Fruit fly (Drosophila melanogaster) whole organism, embryonic: Measurements from ENCODE around the gene CG10694.

Source experiments
- Asciz ChIP-seq: fragments of 200-800 bp; sonication (Bioruptor generic); optimal IDR thresholded peaks from 2 replicates; lab custom pipeline; 2017; ENCODE audit warnings: missing biosample characterization, mild to moderate bottlenecking, missing genetic modification characterization, missing genetic modification reagents
- CG1024 ChIP-seq: fragments of 200-800 bp; sonication (Bioruptor generic); IDR thresholded peaks from 2 replicates; pipeline ENCODE4 v1.3.6; 2022; ENCODE audit warnings: missing biosample characterization, missing genetic modification characterization
- CG10462 ChIP-seq: fragments of 200-800 bp; sonication (Bioruptor generic); optimal IDR thresholded peaks from 2 replicates; lab custom pipeline; 2016; ENCODE audit warnings: missing biosample characterization, missing genetic modification characterization
- CG12104 ChIP-seq: fragments of 200-800 bp; sonication (Bioruptor generic); optimal IDR thresholded peaks from 3 replicates; lab custom pipeline; 2016; ENCODE audit warnings: missing biosample characterization, missing genetic modification characterization
- CG12236 ChIP-seq: fragments of 200-800 bp; sonication (Bioruptor generic); optimal IDR thresholded peaks from 2 replicates; lab custom pipeline; 2016; ENCODE audit warnings: missing biosample characterization, missing genetic modification characterization
- CG13775 ChIP-seq: fragments of 200-800 bp; sonication (Bioruptor generic); optimal IDR thresholded peaks from 3 replicates; lab custom pipeline; 2017; ENCODE audit warnings: missing biosample characterization, mild to moderate bottlenecking, missing genetic modification characterization
- CG15073 ChIP-seq: fragments of 200-800 bp; sonication (Bioruptor generic); optimal IDR thresholded peaks from 2 replicates; lab custom pipeline; 2016; ENCODE audit warnings: missing biosample characterization, missing genetic modification characterization
- CG2875 ChIP-seq: fragments of 200-800 bp; sonication (Bioruptor generic); optimal IDR thresholded peaks from 2 replicates; lab custom pipeline; 2017; ENCODE audit warnings: missing biosample characterization, mild to moderate bottlenecking, missing genetic modification characterization, missing genetic modification reagents
- CG3838 ChIP-seq: fragments of 200-800 bp; sonication (Bioruptor generic); optimal IDR thresholded peaks from 3 replicates; lab custom pipeline; 2016; ENCODE audit warnings: missing biosample characterization, missing genetic modification characterization
- CG42726 ChIP-seq: fragments of 200-800 bp; sonication (Bioruptor generic); IDR thresholded peaks from 2 replicates; pipeline ENCODE4 v1.3.6; 2022; ENCODE audit warnings: missing biosample characterization, missing genetic modification characterization; ENCODE audit not compliant: partially characterized antibody
- CG4424 ChIP-seq: fragments of 200-800 bp; sonication (Bioruptor generic); optimal IDR thresholded peaks from 3 replicates; lab custom pipeline; 2016; ENCODE audit warnings: missing biosample characterization, missing genetic modification characterization
- CG6689 ChIP-seq: fragments of 200-800 bp; sonication (Bioruptor generic); IDR thresholded peaks from 2 replicates; pipeline ENCODE4 v1.3.6; 2022; ENCODE audit warnings: missing biosample characterization, missing genetic modification characterization
- CG8290 ChIP-seq, 3 experiments: fragments of 200-800 bp; sonication (Bioruptor generic); optimal IDR thresholded peaks; 2 replicates each; lab custom pipeline; 2016 to 2019; ENCODE audit warnings: missing biosample characterization in 3 of 3, missing genetic modification characterization in 3 of 3, mild to moderate bottlenecking in 2 of 3, moderate library complexity in 1 of 3
- D19B ChIP-seq: fragments of 200-800 bp; sonication (Bioruptor generic); optimal IDR thresholded peaks from 2 replicates; lab custom pipeline; 2017; ENCODE audit warnings: missing biosample characterization, mild to moderate bottlenecking, missing genetic modification characterization
- ERR ChIP-seq: fragments of 200-800 bp; sonication (Bioruptor generic); optimal IDR thresholded peaks from 2 replicates; lab custom pipeline; 2016; ENCODE audit warnings: missing biosample characterization, missing genetic modification characterization
- Ets97D ChIP-seq: fragments of 200-800 bp; sonication (Bioruptor generic); optimal IDR thresholded peaks from 3 replicates; lab custom pipeline; 2016; ENCODE audit warnings: missing biosample characterization, missing genetic modification characterization
- HHEX ChIP-seq: fragments of 200-800 bp; sonication (Bioruptor generic); optimal IDR thresholded peaks from 3 replicates; lab custom pipeline; 2017; ENCODE audit warnings: missing biosample characterization, mild to moderate bottlenecking, missing genetic modification characterization, missing genetic modification reagents
- Hey ChIP-seq: fragments of 200-800 bp; sonication (Bioruptor generic); optimal IDR thresholded peaks from 3 replicates; lab custom pipeline; 2018; ENCODE audit warnings: missing biosample characterization, mild to moderate bottlenecking, missing genetic modification characterization
- Lhr ChIP-seq: fragments of 200-800 bp; sonication (Bioruptor generic); optimal IDR thresholded peaks from 3 replicates; lab custom pipeline; 2017; ENCODE audit warnings: mild to moderate bottlenecking, missing biosample characterization, missing genetic modification reagents, missing genetic modification characterization
- Mes4 ChIP-seq: fragments of 200-800 bp; sonication (Bioruptor generic); optimal IDR thresholded peaks from 2 replicates; lab custom pipeline; 2016; ENCODE audit warnings: missing biosample characterization, missing genetic modification characterization
- Myb ChIP-seq: fragments of 200-800 bp; sonication (Bioruptor generic); optimal IDR thresholded peaks from 2 replicates; lab custom pipeline; 2016; ENCODE audit warnings: missing biosample characterization, missing genetic modification characterization
- PHDP ChIP-seq: fragments of 200-800 bp; sonication (Bioruptor generic); optimal IDR thresholded peaks from 3 replicates; lab custom pipeline; 2018; ENCODE audit warnings: missing biosample characterization, mild to moderate bottlenecking, missing genetic modification characterization, moderate library complexity
- Side ChIP-seq: fragments of 200-800 bp; sonication (Bioruptor generic); optimal IDR thresholded peaks from 2 replicates; lab custom pipeline; 2016; ENCODE audit warnings: missing biosample characterization, missing genetic modification characterization
- Sry-β ChIP-seq: fragments of 200-800 bp; sonication (Bioruptor generic); optimal IDR thresholded peaks from 2 replicates; lab custom pipeline; 2018; ENCODE audit warnings: missing biosample characterization, mild to moderate bottlenecking, missing genetic modification characterization, moderate library complexity
- ash1 ChIP-seq: fragments of 200-800 bp; sonication (Bioruptor generic); optimal IDR thresholded peaks from 2 replicates; lab custom pipeline; 2018; ENCODE audit warnings: missing biosample characterization, mild to moderate bottlenecking, missing genetic modification characterization
- cad ChIP-seq: fragments of >200 bp; optimal IDR thresholded peaks from 2 replicates; lab custom pipeline; 2017; ENCODE audit warnings: missing biosample characterization, missing genetic modification characterization
- cas ChIP-seq: fragments of 200-800 bp; sonication (Bioruptor generic); IDR thresholded peaks from 2 replicates; pipeline ENCODE4 v1.3.6; 2022; ENCODE audit warnings: missing biosample characterization, missing genetic modification characterization
- chinmo ChIP-seq: fragments of 200-800 bp; sonication (Bioruptor generic); IDR thresholded peaks from 4 replicates; pipeline ENCODE4 v1.3.6; 2022; ENCODE audit warnings: missing biosample characterization, missing genetic modification characterization; ENCODE audit not compliant: partially characterized antibody
- emc ChIP-seq: fragments of 200-800 bp; sonication (Bioruptor generic); optimal IDR thresholded peaks from 2 replicates; lab custom pipeline; 2016; ENCODE audit warnings: missing biosample characterization, missing genetic modification characterization
- gsb ChIP-seq: fragments of 200-800 bp; sonication (Bioruptor generic); IDR thresholded peaks from 2 replicates; pipeline ENCODE4 v1.3.6; 2022; ENCODE audit warnings: missing biosample characterization, missing genetic modification characterization
- inv ChIP-seq: fragments of 200-800 bp; sonication (Bioruptor generic); IDR thresholded peaks from 2 replicates; pipeline ENCODE4 v1.3.6; 2022; ENCODE audit warnings: missing biosample characterization, missing genetic modification characterization; ENCODE audit not compliant: partially characterized antibody
- nom ChIP-seq: fragments of 200-800 bp; sonication (Bioruptor generic); optimal IDR thresholded peaks from 2 replicates; lab custom pipeline; 2017; ENCODE audit warnings: missing biosample characterization, missing genetic modification characterization, mild to moderate bottlenecking, moderate library complexity, missing genetic modification reagents
- oc ChIP-seq: fragments of 200-800 bp; sonication (Bioruptor generic); optimal IDR thresholded peaks from 2 replicates; lab custom pipeline; 2018; ENCODE audit warnings: missing biosample characterization, mild to moderate bottlenecking, missing genetic modification characterization, moderate library complexity
- pan ChIP-seq, 4 experiments: fragments of >200 bp in 3 of 4; fragments of 200-800 bp in 1 of 4; sonication (Bioruptor generic) in 1 of 4; optimal IDR thresholded peaks in 3 of 4; IDR thresholded peaks in 1 of 4; 2 replicates each; pipeline versions ENCODE4 v1.3.6 to Lab custom; 2017 to 2022; ENCODE audit warnings: missing biosample characterization in 2 of 4, missing genetic modification characterization in 2 of 4, mixed read lengths in 1 of 4
- pita ChIP-seq: fragments of 200-800 bp; sonication (Bioruptor generic); optimal IDR thresholded peaks from 2 replicates; lab custom pipeline; 2017; ENCODE audit warnings: missing biosample characterization, mild to moderate bottlenecking, missing genetic modification characterization
- repo ChIP-seq: fragments of 200-800 bp; sonication (Bioruptor generic); optimal IDR thresholded peaks from 2 replicates; lab custom pipeline; 2016; ENCODE audit warnings: missing biosample characterization, missing genetic modification characterization
- row ChIP-seq: fragments of 200-800 bp; sonication (Bioruptor generic); IDR thresholded peaks from 3 replicates; pipeline ENCODE4 v1.3.6; 2022; ENCODE audit warnings: missing biosample characterization, missing genetic modification characterization
- sd ChIP-seq: fragments of 200-800 bp; sonication (Bioruptor generic); optimal IDR thresholded peaks from 3 replicates; lab custom pipeline; 2018; ENCODE audit warnings: missing biosample characterization, mild to moderate bottlenecking, missing genetic modification characterization, moderate library complexity
- sens ChIP-seq: fragments of 200-800 bp; sonication (Bioruptor generic); peaks from one replicate; lab custom pipeline; 2016; ENCODE audit warnings: missing biosample characterization, missing genetic modification characterization
- seq ChIP-seq: fragments of 200-800 bp; sonication (Bioruptor generic); IDR thresholded peaks from 2 replicates; pipeline ENCODE4 v1.3.6; 2022; ENCODE audit warnings: missing biosample characterization, missing genetic modification characterization
- stwl ChIP-seq: fragments of 200-800 bp; sonication (Bioruptor generic); optimal IDR thresholded peaks from 3 replicates; lab custom pipeline; 2018; ENCODE audit warnings: missing biosample characterization, mild to moderate bottlenecking, missing genetic modification characterization, moderate library complexity
- usp ChIP-seq: fragments of >200 bp; optimal IDR thresholded peaks from 2 replicates; lab custom pipeline; 2017; ENCODE audit warnings: missing biosample characterization, missing genetic modification characterization
- wek ChIP-seq: fragments of 200-800 bp; sonication (Bioruptor generic); optimal IDR thresholded peaks from 3 replicates; lab custom pipeline; 2018; ENCODE audit warnings: missing biosample characterization, mild to moderate bottlenecking, missing genetic modification characterization, moderate library complexity

The CG10694 gene

DNA sequence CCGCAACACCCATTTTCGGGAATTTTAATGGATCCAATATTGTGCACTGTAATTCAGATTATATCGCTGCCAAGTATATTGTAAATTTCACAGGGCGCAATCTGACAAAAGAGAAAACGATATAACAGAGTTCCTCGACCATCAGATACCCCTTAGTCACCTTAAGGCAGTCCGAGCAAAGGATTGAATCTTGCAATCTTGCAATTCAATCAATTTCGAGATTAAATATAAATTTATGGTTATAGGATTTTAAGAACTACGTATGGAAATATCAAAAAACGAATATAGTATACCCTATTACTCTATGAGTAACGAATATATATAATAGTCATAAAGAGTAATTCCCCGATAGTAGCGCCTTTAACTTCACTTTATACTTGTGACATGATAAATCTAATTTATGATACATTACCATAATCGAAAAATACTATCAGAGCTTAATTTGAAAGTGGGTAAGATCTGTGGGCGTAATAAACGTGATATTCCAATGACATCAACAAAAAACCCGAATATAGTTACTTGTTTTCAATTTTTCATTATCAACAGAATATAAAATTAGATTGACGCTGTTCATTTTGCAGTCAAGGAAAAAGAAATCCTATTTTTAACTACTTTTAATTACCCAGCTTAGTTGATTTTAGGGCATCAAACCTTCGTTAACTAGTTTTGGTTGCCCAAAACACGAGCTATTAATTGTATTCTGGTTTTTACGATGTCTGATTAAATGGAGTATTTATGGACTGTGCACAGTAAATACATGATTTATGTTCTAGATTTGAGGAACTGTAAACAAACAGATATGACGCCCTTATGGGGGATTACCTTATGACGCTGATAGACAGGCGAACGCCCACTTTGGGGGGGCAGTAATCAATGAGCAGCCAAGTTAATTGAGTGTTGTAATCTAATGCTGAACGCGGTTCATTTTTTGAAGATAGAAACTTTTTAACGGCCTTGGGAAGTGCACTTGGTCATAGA lies 31.6 kb downstream of the CG10694 start (continued):
- TF ChIP-seq pita (no peak), CG12104 (GFP tag; lab: Kevin White, UChicago) (no peak), Mes4 (GFP tag; lab: Kevin White, UChicago) (no peak), CG8290 (GFP tag; optimal IDR thresholded peaks at IDR 0.05; lab: Kevin White, UChicago) (no peak), CG8290 (tag; optimal IDR thresholded peaks at IDR 0.05; lab: Kevin White, UChicago) (no peak), Ets97D (GFP tag; lab: Kevin White, UChicago) (no peak), wek (GFP tag; lab: Kevin White, UChicago) (no peak), Hey (peak; percentile 74), row (GFP tag; lab: Robert Waterston, UW) (peak; percentile 19; the same call in 1 of the 3 replicates), CG1024 (no peak), CG13775 (GFP tag; lab: Kevin White, UChicago) (no peak), stwl (tag; lab: Kevin White, UChicago) (no peak), seq (no peak), CG10462 (no peak), pan (optimal IDR thresholded peaks at IDR 0.05; lab: Kevin White, UChicago) (no peak), pan (GFP tag; optimal IDR thresholded peaks at IDR 0.05 in 1 of 2, IDR thresholded peaks at IDR 0.05 in 1 of 2) (no peak), sens (GFP tag; lab: Kevin White, UChicago) (peak; percentile 58), Side (GFP tag; lab: Kevin White, UChicago) (no peak), gsb (GFP tag; lab: Robert Waterston, UW) (no peak), CG42726 (no peak), inv (GFP tag; lab: Robert Waterston, UW) (no peak), Sry-β (GFP tag; lab: Kevin White, UChicago) (no peak), CG4424 (GFP tag; lab: Kevin White, UChicago) (no peak), chinmo (GFP tag; lab: Robert Waterston, UW) (no peak), repo (GFP tag; lab: Kevin White, UChicago) (no peak), CG3838 (GFP tag; lab: Kevin White, UChicago) (no peak), cas (GFP tag; lab: Robert Waterston, UW) (no peak), emc (GFP tag; lab: Kevin White, UChicago) (no peak), CG6689 (GFP tag; lab: Robert Waterston, UW) (no peak), ash1 (GFP tag; lab: Kevin White, UChicago) (no peak), ERR (GFP tag; lab: Kevin White, UChicago) (no peak), Lhr (GFP tag; lab: Kevin White, UChicago) (no peak), PHDP (peak; percentile 18), HHEX (GFP tag; lab: Kevin White, UChicago) (no peak), D19B (GFP tag; lab: Kevin White, UChicago) (peak; percentile 71), usp (no peak), nom (GFP tag; lab: Kevin White, UChicago) (no peak), Myb (GFP tag; lab: Kevin White, UChicago) (no peak), oc (no peak), sd (tag; lab: Kevin White, UChicago) (peak; percentile 83), cad (GFP tag; lab: Kevin White, UChicago) (no peak), CG15073 (GFP tag; lab: Kevin White, UChicago) (no peak), CG2875 (GFP tag; lab: Kevin White, UChicago) (no peak), Asciz (peak; percentile 34), CG12236 (GFP tag; lab: Kevin White, UChicago) (no peak)
